Fruit fly (Drosophila melanogaster) whole organism, wandering third instar larva: Measurements from ENCODE around the gene Met75Cb.

Source experiments
- Dfd ChIP-seq: fragments of >200 bp; optimal IDR thresholded peaks from 2 replicates; lab custom pipeline; 2017; ENCODE audit warnings: missing biosample characterization, missing genetic modification characterization
- Dif ChIP-seq: fragments of 200-275, 200-300 bp; sonication (Bioruptor generic); optimal IDR thresholded peaks from 2 replicates; lab custom pipeline; 2018; ENCODE audit warnings: missing biosample characterization, missing genetic modification characterization; ENCODE audit not compliant: partially characterized antibody
- HLH106 ChIP-seq: fragments of 200-800 bp; optimal IDR thresholded peaks from 3 replicates; lab custom pipeline; 2019; ENCODE audit warnings: missing biosample characterization, mild to moderate bottlenecking, missing genetic modification characterization, moderate library complexity
- Hr78 ChIP-seq: fragments of >200 bp; optimal IDR thresholded peaks from 2 replicates; lab custom pipeline; 2017; ENCODE audit warnings: missing biosample characterization, missing genetic modification characterization
- Hr83 ChIP-seq: fragments of 200-300 bp; sonication (Bioruptor generic); optimal IDR thresholded peaks from 2 replicates; lab custom pipeline; 2016; ENCODE audit warnings: missing biosample characterization, mild to moderate bottlenecking, missing genetic modification characterization, moderate library complexity; ENCODE audit not compliant: poor library complexity, severe bottlenecking
- Myc ChIP-seq: fragments of >200 bp; optimal IDR thresholded peaks from 2 replicates; lab custom pipeline; 2017
- OdsH ChIP-seq: fragments of 200-800 bp; sonication (Bioruptor generic); optimal IDR thresholded peaks from 2 replicates; lab custom pipeline; 2016; ENCODE audit warnings: missing biosample characterization, mild to moderate bottlenecking, missing genetic modification characterization
- brk ChIP-seq: fragments of 200-800 bp; sonication (Bioruptor generic); optimal IDR thresholded peaks from 2 replicates; lab custom pipeline; 2016; ENCODE audit warnings: missing biosample characterization, mild to moderate bottlenecking, missing genetic modification characterization
- dl ChIP-seq, 2 experiments: fragments of 175-275, 200-275 bp in 1 of 2; fragments of 200-275 bp in 1 of 2; sonication (Bioruptor generic); optimal IDR thresholded peaks; lab custom pipeline; 2018; ENCODE audit warnings: mild to moderate bottlenecking in 2 of 2, missing biosample characterization in 2 of 2, missing genetic modification characterization in 2 of 2, moderate library complexity in 2 of 2; ENCODE audit not compliant: partially characterized antibody in 2 of 2, insufficient read depth in 1 of 2
- dmrt93B ChIP-seq: fragments of 200-800 bp; sonication (Bioruptor generic); optimal IDR thresholded peaks from 2 replicates; lab custom pipeline; 2018; ENCODE audit warnings: missing biosample characterization, mild to moderate bottlenecking, missing genetic modification characterization
- dsf ChIP-seq: sonication (Bioruptor generic); optimal IDR thresholded peaks from 2 replicates; lab custom pipeline; 2016; ENCODE audit warnings: missing biosample characterization, missing genetic modification characterization, borderline replicate concordance
- ey ChIP-seq: fragments of 200-800 bp; sonication (Bioruptor generic); optimal IDR thresholded peaks from 2 replicates; lab custom pipeline; 2016; ENCODE audit warnings: missing biosample characterization, missing genetic modification characterization
- foxo ChIP-seq, 2 experiments: fragments of 200-800 bp; sonication (Bioruptor generic); optimal IDR thresholded peaks; 2 replicates in 1 of 2; 3 replicates in 1 of 2; lab custom pipeline; 2016 to 2017; ENCODE audit warnings: missing biosample characterization in 2 of 2, missing genetic modification characterization in 2 of 2
- fru ChIP-seq: fragments of 200-800 bp; sonication (Bioruptor generic); optimal IDR thresholded peaks from 3 replicates; lab custom pipeline; 2016; ENCODE audit warnings: missing biosample characterization, mild to moderate bottlenecking, missing genetic modification characterization
- h ChIP-seq: fragments of 200-800 bp; sonication (Bioruptor generic); optimal IDR thresholded peaks from 3 replicates; lab custom pipeline; 2016; ENCODE audit warnings: missing biosample characterization, mild to moderate bottlenecking, missing genetic modification characterization
- jim ChIP-seq: fragments of 175-275, 200-325 bp; sonication (Bioruptor generic); optimal IDR thresholded peaks from 2 replicates; lab custom pipeline; 2016; ENCODE audit warnings: missing biosample characterization, mild to moderate bottlenecking, missing genetic modification characterization
- lola ChIP-seq: fragments of >200 bp; optimal IDR thresholded peaks from 2 replicates; lab custom pipeline; 2017; ENCODE audit warnings: missing biosample characterization, missing genetic modification characterization
- rgr ChIP-seq: fragments of 200-800 bp; sonication (Bioruptor generic); optimal IDR thresholded peaks from 3 replicates; lab custom pipeline; 2016; ENCODE audit warnings: missing biosample characterization, mild to moderate bottlenecking, missing genetic modification characterization
- sage ChIP-seq: fragments of 200-800 bp; sonication (Bioruptor generic); optimal IDR thresholded peaks from 2 replicates; lab custom pipeline; 2016; ENCODE audit warnings: missing biosample characterization, mild to moderate bottlenecking, missing genetic modification characterization
- usp ChIP-seq: fragments of >200 bp; optimal IDR thresholded peaks from 2 replicates; lab custom pipeline; 2017; ENCODE audit warnings: missing biosample characterization, missing genetic modification characterization
- woc ChIP-seq: sonication (Bioruptor generic); optimal IDR thresholded peaks from 2 replicates; lab custom pipeline; 2016; ENCODE audit warnings: missing biosample characterization, mild to moderate bottlenecking, missing genetic modification characterization

The Met75Cb gene

dm6 chr3L:18460317-18460912 is 9.0 kb downstream of the Met75Cb start:
- TF ChIP-seq woc (GFP tag; lab: Kevin White, UChicago) (no peak), brk (GFP tag; lab: Kevin White, UChicago) (no peak), dmrt93B (no peak), OdsH (no peak), Myc (peak; percentile 81)

dm6 chr3L:18449691-18450090 is 19.7 kb downstream of the Met75Cb start:
- TF ChIP-seq dl (GFP tag; optimal IDR thresholded peaks at IDR 0.05; lab: Kevin White, UChicago; ENCODE audit: insufficient read depth in 1 of 2, partially characterized antibody in 2 of 2) (no peak), fru (GFP tag; lab: Kevin White, UChicago) (no peak)

dm6 chr3L:18439809-18440256 is 29.6 kb downstream of the Met75Cb start, which contains the start of gene skl:
Gene skl (minus strand): TSS chr3L:18439942.
- no peak for TF ChIP-seq Hr78 (GFP tag; lab: Kevin White, UChicago)
- TF ChIP-seq Dfd (GFP tag; lab: Kevin White, UChicago) = no peak
- no peak for TF ChIP-seq Hr83 (GFP tag; lab: Kevin White, UChicago)
- no peak for TF ChIP-seq brk (GFP tag; lab: Kevin White, UChicago)
- TF ChIP-seq sage (GFP tag; lab: Kevin White, UChicago) = no peak

dm6 chr3L:18430600-18430999 is 38.8 kb downstream of the Met75Cb start:
- TF ChIP-seq foxo (GFP tag; optimal IDR thresholded peaks at IDR 0.05; lab: Kevin White, UChicago) (peak in 1 of 2 experiments; percentile 1), Hr83 (GFP tag; lab: Kevin White, UChicago) (no peak)

dm6 chr3L:18425288-18425687 is 44.1 kb downstream of the Met75Cb start:
- TF ChIP-seq foxo (GFP tag; optimal IDR thresholded peaks at IDR 0.05; lab: Kevin White, UChicago) (no peak), Dfd (GFP tag; lab: Kevin White, UChicago) (no peak), lola (GFP tag; lab: Kevin White, UChicago) (no peak), Dif (GFP tag; lab: Kevin White, UChicago) (no peak), h (GFP tag; lab: Kevin White, UChicago) (no peak), fru (GFP tag; lab: Kevin White, UChicago) (no peak), jim (GFP tag; lab: Kevin White, UChicago) (no peak), woc (GFP tag; lab: Kevin White, UChicago) (no peak)

- no peak for TF ChIP-seq rgr (GFP tag; lab: Kevin White, UChicago)
- TF ChIP-seq HLH106 (tag; lab: Kevin White, UChicago) = peak; percentile 6
- no peak for TF ChIP-seq usp (GFP tag; lab: Kevin White, UChicago)
- no peak for TF ChIP-seq Hr83 (GFP tag; lab: Kevin White, UChicago)
- peak; percentile 25 for TF ChIP-seq ey (GFP tag; lab: Kevin White, UChicago)
- TF ChIP-seq h (GFP tag; lab: Kevin White, UChicago) = peak; percentile 10
- TF ChIP-seq dsf (GFP tag; lab: Kevin White, UChicago) = no peak
Measured at dm6 chr3L:18423011-18423410, 46.4 kb downstream of the Met75Cb start.
